Worm (Caenorhabditis elegans): ENCODE measurements around the gene F10E7.11.

DNA sequence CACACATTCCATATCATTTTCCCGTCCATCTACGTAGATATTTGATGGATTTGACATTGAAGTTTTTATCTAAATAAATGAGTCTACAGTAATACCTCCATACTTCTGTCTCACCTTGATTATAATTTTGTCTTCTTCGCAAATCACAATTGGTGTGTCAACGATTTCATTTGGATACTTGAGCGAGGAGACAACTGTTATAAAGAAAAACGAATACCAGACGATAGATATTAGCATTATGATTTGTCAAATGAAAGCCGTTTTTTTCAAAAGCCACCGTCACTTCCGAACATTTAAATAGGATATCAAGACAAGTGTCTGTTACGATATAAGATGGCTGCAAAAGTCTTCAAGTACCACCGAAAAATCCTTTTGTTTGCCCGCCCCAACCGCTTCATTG, 7.1 kb downstream of the F10E7.11 start, which contains the start of gene cutl-5:
- no peak for TF ChIP-seq ZK546.5 (tag; optimal IDR thresholded peaks at IDR 0.05)
- TF ChIP-seq nhr-23 (tag; optimal IDR thresholded peaks at IDR 0.05): no peak
- TF ChIP-seq dmd-4 (tag; optimal IDR thresholded peaks at IDR 0.05): no peak
- TF ChIP-seq nhr-25 (tag; optimal IDR thresholded peaks at IDR 0.05): no peak
- no peak for TF ChIP-seq ama-1 (optimal IDR thresholded peaks at IDR 0.05)
- no peak for TF ChIP-seq ceh-82 (tag; optimal IDR thresholded peaks at IDR 0.05)
- no peak for TF ChIP-seq mdl-1 (tag; optimal IDR thresholded peaks at IDR 0.05)
- no peak for TF ChIP-seq nhr-77 (tag; optimal IDR thresholded peaks at IDR 0.05)
- TF ChIP-seq unc-39 (tag; optimal IDR thresholded peaks at IDR 0.05): no peak
